Worm (Caenorhabditis elegans) whole organism, young adult: ENCODE data around the gene taf-10.

Experiments
- B0019.2 ChIP-seq: fragments of 200-800 bp; sonication (Bioruptor generic); conservative IDR thresholded peaks from 2 replicates; pipeline ENCODE4 v1.3.6; 2022; ENCODE audit warnings: missing genetic modification reagents, missing genetic modification characterization, missing compliant biosample characterization
- F22D6.2 ChIP-seq: sonication (generic microtip); optimal IDR thresholded peaks from 2 replicates; lab custom pipeline; 2016; ENCODE audit warnings: mild to moderate bottlenecking, missing genetic modification characterization, missing compliant biosample characterization
- F23B12.7 ChIP-seq: sonication (generic microtip); optimal IDR thresholded peaks from 2 replicates; lab custom pipeline; 2017; ENCODE audit warnings: missing genetic modification characterization, mild to moderate bottlenecking, missing compliant biosample characterization, antibody characterized with exemption, moderate library complexity; ENCODE audit not compliant: insufficient read depth
- F37B4.10 ChIP-seq: fragments of 200-800 bp; sonication (Bioruptor generic); IDR thresholded peaks from 2 replicates; pipeline ENCODE4 v1.3.6; 2022; ENCODE audit warnings: missing genetic modification characterization, missing compliant biosample characterization
- F57A8.1 ChIP-seq: fragments of 200-800 bp; sonication (Bioruptor generic); optimal IDR thresholded peaks from 2 replicates; lab custom pipeline; 2018; ENCODE audit warnings: mild to moderate bottlenecking, missing genetic modification characterization, moderate library complexity, missing compliant biosample characterization
- F57C9.4 ChIP-seq: sonication (generic microtip); optimal IDR thresholded peaks from 2 replicates; lab custom pipeline; 2017; ENCODE audit warnings: mild to moderate bottlenecking, missing genetic modification characterization, missing compliant biosample characterization
- K12H6.12 ChIP-seq: fragments of 200-800 bp; sonication (Bioruptor generic); optimal IDR thresholded peaks from 2 replicates; lab custom pipeline; 2018; ENCODE audit warnings: mild to moderate bottlenecking, missing genetic modification characterization, missing compliant biosample characterization
- atf-7 ChIP-seq: sonication (generic microtip); optimal IDR thresholded peaks from 2 replicates; lab custom pipeline; 2017; ENCODE audit warnings: mild to moderate bottlenecking, missing genetic modification characterization, missing compliant biosample characterization
- attf-3 ChIP-seq: fragments of 200-800 bp; sonication (Bioruptor generic); conservative IDR thresholded peaks from 2 replicates; pipeline ENCODE4 v1.3.6; 2022; ENCODE audit warnings: missing genetic modification reagents, missing genetic modification characterization, missing compliant biosample characterization
- attf-5 ChIP-seq: fragments of 200-800 bp; sonication (Bioruptor generic); optimal IDR thresholded peaks from 2 replicates; lab custom pipeline; 2018; ENCODE audit warnings: mild to moderate bottlenecking, missing genetic modification characterization, missing compliant biosample characterization
- bed-1 ChIP-seq: fragments of 200-800 bp; sonication (Bioruptor generic); IDR thresholded peaks from 2 replicates; pipeline ENCODE4 v1.3.6; 2022; ENCODE audit warnings: missing genetic modification reagents, missing genetic modification characterization, missing compliant biosample characterization
- bed-2 ChIP-seq: fragments of 200-800 bp; sonication (Bioruptor generic); IDR thresholded peaks from 2 replicates; pipeline ENCODE4 v1.3.6; 2022; ENCODE audit warnings: missing genetic modification reagents, missing genetic modification characterization, missing compliant biosample characterization
- ccch-3 ChIP-seq: fragments of 200-800 bp; sonication (Bioruptor generic); optimal IDR thresholded peaks from 2 replicates; lab custom pipeline; 2018; ENCODE audit warnings: mild to moderate bottlenecking, missing genetic modification characterization, missing compliant biosample characterization
- ceh-100 ChIP-seq: fragments of 200-800 bp; sonication (Bioruptor generic); IDR thresholded peaks from 2 replicates; pipeline ENCODE4 v1.3.6; 2022; ENCODE audit warnings: missing genetic modification reagents, missing genetic modification characterization, missing compliant biosample characterization
- ceh-27 ChIP-seq: fragments of 200-800 bp; sonication (Bioruptor generic); optimal IDR thresholded peaks from 2 replicates; lab custom pipeline; 2018; ENCODE audit warnings: mild to moderate bottlenecking, missing genetic modification characterization, moderate library complexity, missing compliant biosample characterization
- ceh-91 ChIP-seq: fragments of 200-800 bp; sonication (Bioruptor generic); IDR thresholded peaks from 2 replicates; pipeline ENCODE4 v1.3.6; 2022; ENCODE audit warnings: missing genetic modification reagents, missing genetic modification characterization, missing compliant biosample characterization
- chd-7 ChIP-seq: sonication (generic microtip); optimal IDR thresholded peaks from 2 replicates; lab custom pipeline; 2016; ENCODE audit warnings: mild to moderate bottlenecking, missing genetic modification characterization, moderate library complexity, missing compliant biosample characterization
- dox-1 ChIP-seq: fragments of 200-800 bp; sonication (Bioruptor generic); IDR thresholded peaks from 2 replicates; pipeline ENCODE4 v1.3.6; 2022; ENCODE audit warnings: missing genetic modification reagents, missing genetic modification characterization, missing compliant biosample characterization
- dpl-1 ChIP-seq: fragments of 150-350 bp; optimal IDR thresholded peaks from 2 replicates; lab custom pipeline; 2014; ENCODE audit warnings: missing biosample characterization, missing genetic modification reagents, missing genetic modification characterization
- hrde-1 ChIP-seq: sonication (generic microtip); optimal IDR thresholded peaks from 2 replicates; lab custom pipeline; 2016; ENCODE audit warnings: missing genetic modification characterization, mild to moderate bottlenecking, missing compliant biosample characterization, moderate library complexity, missing genotype, missing genetic modification reagents, borderline replicate concordance
- lag-1 ChIP-seq: fragments of 200-800 bp; sonication (Bioruptor generic); IDR thresholded peaks from 2 replicates; pipeline ENCODE4 v1.3.6; 2022; ENCODE audit warnings: missing genetic modification reagents, missing genetic modification characterization, missing compliant biosample characterization
- let-526 ChIP-seq: fragments of 200-800 bp; sonication (Bioruptor generic); IDR thresholded peaks from 2 replicates; pipeline ENCODE4 v1.3.6; 2022; ENCODE audit warnings: missing genetic modification reagents, missing genetic modification characterization, missing compliant biosample characterization
- lsy-27 ChIP-seq: sonication (generic microtip); optimal IDR thresholded peaks from 2 replicates; lab custom pipeline; 2017; ENCODE audit warnings: missing genetic modification characterization, mild to moderate bottlenecking, missing compliant biosample characterization, antibody characterized with exemption, missing genotype, borderline replicate concordance; ENCODE audit not compliant: insufficient read depth
- madf-6 ChIP-seq: fragments of 200-800 bp; sonication (Bioruptor generic); IDR thresholded peaks from 2 replicates; pipeline ENCODE4 v1.3.6; 2022; ENCODE audit warnings: missing genetic modification reagents, missing genetic modification characterization, missing compliant biosample characterization
- nfya-1 ChIP-seq: sonication (generic microtip); optimal IDR thresholded peaks from 2 replicates; lab custom pipeline; 2017; ENCODE audit warnings: antibody characterized with exemption, missing compliant biosample characterization, missing genetic modification characterization, borderline replicate concordance; ENCODE audit not compliant: insufficient read depth
- nfya-2 ChIP-seq: fragments of 200-800 bp; sonication (Bioruptor generic); IDR thresholded peaks from 2 replicates; pipeline ENCODE4 v1.3.6; 2022; ENCODE audit warnings: missing genetic modification reagents, missing genetic modification characterization, missing compliant biosample characterization
- nfyb-1 ChIP-seq: fragments of 200-800 bp; sonication (Bioruptor generic); IDR thresholded peaks from 2 replicates; pipeline ENCODE4 v1.3.6; 2022; ENCODE audit warnings: missing genetic modification reagents, missing genetic modification characterization, missing compliant biosample characterization
- nhr-120 ChIP-seq: fragments of 200-800 bp; sonication (Bioruptor generic); IDR thresholded peaks from 2 replicates; pipeline ENCODE4 v1.3.6; 2022; ENCODE audit warnings: missing genetic modification characterization, missing compliant biosample characterization
- nhr-27 ChIP-seq: fragments of 200-800 bp; sonication (Bioruptor generic); optimal IDR thresholded peaks from 2 replicates; lab custom pipeline; 2018; ENCODE audit warnings: mild to moderate bottlenecking, missing genetic modification characterization, moderate library complexity, missing compliant biosample characterization
- nhr-80 ChIP-seq: sonication (generic microtip); optimal IDR thresholded peaks from 2 replicates; lab custom pipeline; 2016; ENCODE audit warnings: missing genetic modification characterization, missing compliant biosample characterization
- pbrm-1 ChIP-seq: fragments of 200-800 bp; sonication (Bioruptor generic); IDR thresholded peaks from 2 replicates; pipeline ENCODE4 v1.3.6; 2022; ENCODE audit warnings: missing genetic modification reagents, missing genetic modification characterization, missing compliant biosample characterization
- rcor-1 ChIP-seq: fragments of 200-800 bp; sonication (Bioruptor generic); IDR thresholded peaks from 2 replicates; pipeline ENCODE4 v1.3.6; 2022; ENCODE audit warnings: missing genetic modification reagents, missing genetic modification characterization, missing compliant biosample characterization
- rpc-1 ChIP-seq, 2 experiments: fragments of 150-350 bp in 1 of 2; sonication (generic microtip) in 1 of 2; optimal IDR thresholded peaks; 2 replicates each; lab custom pipeline; 2014 to 2018; ENCODE audit warnings: missing biosample characterization in 1 of 2, missing genetic modification characterization in 1 of 2, missing genetic modification reagents in 1 of 2, missing genotype in 1 of 2
- sea-2 ChIP-seq: fragments of 200-800 bp; sonication (Bioruptor generic); IDR thresholded peaks from 2 replicates; pipeline ENCODE4 v1.3.6; 2022; ENCODE audit warnings: missing genetic modification characterization, missing compliant biosample characterization
- snpc-1.1 ChIP-seq: sonication (generic microtip); optimal IDR thresholded peaks from 2 replicates; lab custom pipeline; 2017; ENCODE audit warnings: missing genetic modification characterization, mild to moderate bottlenecking, missing compliant biosample characterization, antibody characterized with exemption, moderate library complexity, missing genotype, missing genetic modification reagents; ENCODE audit not compliant: insufficient read depth
- snpc-3.4 ChIP-seq: sonication (generic microtip); optimal IDR thresholded peaks from 2 replicates; lab custom pipeline; 2017; ENCODE audit warnings: missing genetic modification characterization, mild to moderate bottlenecking, missing compliant biosample characterization, antibody characterized with exemption, moderate library complexity, missing genotype, missing genetic modification reagents
- tbx-9 ChIP-seq: sonication (generic microtip); optimal IDR thresholded peaks from 2 replicates; lab custom pipeline; 2016; ENCODE audit warnings: borderline replicate concordance, missing genetic modification characterization, inconsistent platforms, missing compliant biosample characterization
- tlf-1 ChIP-seq: fragments of 200-800 bp; sonication (Bioruptor generic); optimal IDR thresholded peaks from 2 replicates; lab custom pipeline; 2018; ENCODE audit warnings: mild to moderate bottlenecking, missing genetic modification characterization, missing compliant biosample characterization
- zfh-2 ChIP-seq: fragments of 200-800 bp; sonication (Bioruptor generic); conservative IDR thresholded peaks from 2 replicates; pipeline ENCODE4 v1.3.6; 2022; ENCODE audit warnings: missing genetic modification reagents, missing genetic modification characterization, missing compliant biosample characterization
- zim-3 ChIP-seq: sonication (generic microtip); optimal IDR thresholded peaks from 2 replicates; lab custom pipeline; 2017; ENCODE audit warnings: mild to moderate bottlenecking, missing genetic modification characterization, moderate library complexity, missing compliant biosample characterization
- ztf-18 ChIP-seq: sonication (generic microtip); optimal IDR thresholded peaks from 2 replicates; lab custom pipeline; 2016; ENCODE audit warnings: missing genotype, mild to moderate bottlenecking, missing genetic modification characterization, missing compliant biosample characterization
- ztf-26 ChIP-seq: sonication (generic microtip); optimal IDR thresholded peaks from 2 replicates; lab custom pipeline; 2017; ENCODE audit warnings: missing genetic modification characterization, missing compliant biosample characterization

taf-10 gene

ce11 chrV:4731154-4731961, 44.5 kb downstream of the taf-10 start, which contains the start of gene F39G3.3 (continued):
- TF ChIP-seq lsy-27 (no peak), dox-1 (GFP tag; lab: Robert Waterston, UW) (peak; percentile 89), attf-5 (GFP tag; lab: Kevin White, UChicago) (peak; percentile 38), ceh-91 (peak; percentile 79), sea-2 (GFP tag; lab: Robert Waterston, UW) (no peak), let-526 (GFP tag; lab: Robert Waterston, UW) (no peak), madf-6 (GFP tag; lab: Robert Waterston, UW) (peak; percentile 97), rpc-1 (optimal IDR thresholded peaks at IDR 0.05; lab: Kevin White, UChicago) (peak; percentile 45), rpc-1 (tag; optimal IDR thresholded peaks at IDR 0.05; lab: Kevin White, UChicago) (no peak), pbrm-1 (peak; percentile 56; the same call in 1 of the 2 replicates), ccch-3 (no peak), B0019.2 (GFP tag; lab: Robert Waterston, UW) (no peak), nhr-27 (tag; lab: Kevin White, UChicago) (no peak), F57C9.4 (tag; lab: Kevin White, UChicago) (no peak), snpc-1.1 (no peak), ztf-18 (tag; lab: Kevin White, UChicago) (peak; percentile 72), F57A8.1 (GFP tag; lab: Kevin White, UChicago) (no peak), zim-3 (tag; lab: Kevin White, UChicago) (no peak), F37B4.10 (GFP tag; lab: Robert Waterston, UW) (no peak), K12H6.12 (no peak), tbx-9 (tag; lab: Kevin White, UChicago) (no peak), tlf-1 (GFP tag; lab: Kevin White, UChicago) (peak; percentile 65), nhr-80 (tag; lab: Kevin White, UChicago) (peak; percentile 32), ceh-100 (no peak), snpc-3.4 (tag; lab: Kevin White, UChicago) (no peak), dpl-1 (peak; percentile 71), chd-7 (tag; lab: Kevin White, UChicago) (no peak), bed-2 (GFP tag; lab: Robert Waterston, UW) (no peak), ceh-27 (GFP tag; lab: Kevin White, UChicago) (peak; percentile 24), F23B12.7 (tag; lab: Kevin White, UChicago) (peak; percentile 46), ztf-26 (tag; lab: Kevin White, UChicago) (no peak), bed-1 (GFP tag; lab: Robert Waterston, UW) (no peak), hrde-1 (tag; lab: Kevin White, UChicago) (peak; percentile 79), nfya-1 (tag; lab: Kevin White, UChicago) (no peak), lag-1 (GFP tag; lab: Robert Waterston, UW) (no peak), F22D6.2 (no peak), rcor-1 (no peak)

DNA sequence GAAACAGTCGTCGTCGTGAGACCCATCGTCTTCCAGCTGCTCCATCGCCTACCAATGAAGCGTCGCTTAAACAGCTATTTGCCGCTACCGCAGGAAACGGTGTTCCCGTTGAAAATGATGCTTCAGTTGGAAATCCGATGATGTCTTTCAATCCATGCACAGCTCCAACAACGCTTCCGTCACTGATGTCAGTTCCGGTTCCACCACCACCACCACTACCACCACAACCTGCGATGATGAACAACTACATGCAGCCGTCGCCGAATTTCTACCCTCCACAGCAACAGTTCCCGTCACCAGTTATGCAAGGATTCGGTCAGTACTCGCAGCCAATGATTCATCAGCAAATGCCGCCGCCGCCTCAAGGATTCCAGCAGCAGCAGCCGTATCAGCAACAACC, 47.0 kb downstream of the taf-10 start:
- TF ChIP-seq attf-3 = no peak
- no peak for TF ChIP-seq nfya-2
- TF ChIP-seq K12H6.12 = no peak
- 0 out of 2 replicates have a peak, but pooled peaks have one; percentile 58 for TF ChIP-seq nfyb-1 (GFP tag; lab: Robert Waterston, UW)
- TF ChIP-seq zfh-2 (GFP tag; lab: Robert Waterston, UW) = peak; percentile 58; the same call in 1 of the 2 replicates
- TF ChIP-seq nhr-120 (GFP tag; lab: Robert Waterston, UW) = no peak
- TF ChIP-seq atf-7 (tag; lab: Kevin White, UChicago) = no peak
